Worm (Caenorhabditis elegans): ENCODE measurements around the gene F55C10.4.

DNA sequence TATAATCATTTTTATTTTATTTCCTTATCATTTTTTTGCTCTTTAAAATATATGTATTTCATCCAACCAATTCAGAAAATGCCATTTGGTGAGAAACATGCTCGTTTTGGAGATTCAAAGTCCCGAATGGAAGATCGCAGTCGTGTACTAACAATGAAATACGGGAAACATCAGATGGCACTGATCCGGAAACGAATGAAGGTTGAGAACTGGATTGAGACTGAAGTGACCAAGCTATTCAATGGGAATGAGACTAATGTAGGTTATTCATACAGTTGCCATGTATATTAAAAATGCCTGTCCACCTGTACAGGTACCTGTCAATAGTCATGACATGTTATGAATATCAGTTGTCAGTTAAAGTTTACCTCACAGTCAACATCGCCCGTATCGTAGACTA lies 3.5 kb upstream of the F55C10.4 start, which contains the start of gene F55C10.5:
- no peak for TF ChIP-seq him-1 (tag; optimal IDR thresholded peaks at IDR 0.05)
- no peak for TF ChIP-seq W03F9.2 (tag; optimal IDR thresholded peaks at IDR 0.05)
